Worm (Caenorhabditis elegans): ENCODE results near the gene B0303.11.

ce11 chrIII:8744765-8745164 is 34.6 kb upstream of the B0303.11 start:
- TF ChIP-seq aly-2 (tag; optimal IDR thresholded peaks at IDR 0.05), result no peak
- TF ChIP-seq egl-27 (tag; optimal IDR thresholded peaks at IDR 0.05), result no peak
- no peak for TF ChIP-seq nhr-47 (tag; optimal IDR thresholded peaks at IDR 0.05)
- TF ChIP-seq lir-3 (tag; optimal IDR thresholded peaks at IDR 0.05; ENCODE audit: poor library complexity), result no peak
- no peak for TF ChIP-seq elt-3 (tag; optimal IDR thresholded peaks at IDR 0.05)
- no peak for TF ChIP-seq ama-1 (optimal IDR thresholded peaks at IDR 0.05)
- TF ChIP-seq blmp-1 (tag; optimal IDR thresholded peaks at IDR 0.05), result no peak
- no peak for TF ChIP-seq elt-2 (tag; optimal IDR thresholded peaks at IDR 0.05)
- no peak for TF ChIP-seq unc-62 (GFP tag; optimal IDR thresholded peaks at IDR 0.05)
- TF ChIP-seq ceh-82 (tag; optimal IDR thresholded peaks at IDR 0.05), result no peak
- TF ChIP-seq lsy-2 (tag; optimal IDR thresholded peaks at IDR 0.05), result no peak

All from whole organism, L1 larva.